Worm (Caenorhabditis elegans) whole organism, L4 larva: ENCODE measurements around the gene rbc-2.

Source experiments
- R02D3.7 ChIP-seq: fragments of 150-350 bp; sonication (generic microtip); optimal IDR thresholded peaks from 3 replicates; lab custom pipeline; 2014; ENCODE audit warnings: missing biosample characterization, missing genetic modification characterization
- T26A8.4 ChIP-seq: fragments of 200-800 bp; sonication (Bioruptor generic); IDR thresholded peaks from 2 replicates; pipeline ENCODE4 v1.3.6; 2022; ENCODE audit warnings: missing genetic modification characterization, missing compliant biosample characterization
- Y48G9A.11 ChIP-seq: fragments of 200-800 bp; sonication (Bioruptor generic); IDR thresholded peaks from 2 replicates; pipeline ENCODE4 v1.3.6; 2022; ENCODE audit warnings: missing genetic modification reagents, missing genetic modification characterization, missing compliant biosample characterization
- ZK546.5 ChIP-seq, 2 experiments: sonication (generic microtip); optimal IDR thresholded peaks; 2 replicates each; lab custom pipeline; 2017; ENCODE audit warnings: missing biosample characterization in 2 of 2, missing genetic modification characterization in 2 of 2
- aly-2 ChIP-seq: sonication (generic microtip); optimal IDR thresholded peaks from 2 replicates; lab custom pipeline; 2018; ENCODE audit warnings: missing biosample characterization, missing genetic modification characterization
- ceh-82 ChIP-seq: sonication (generic microtip); optimal IDR thresholded peaks from 2 replicates; lab custom pipeline; 2017; ENCODE audit warnings: missing biosample characterization, missing genetic modification characterization
- hlh-30 ChIP-seq: sonication (generic microtip); optimal IDR thresholded peaks from 2 replicates; lab custom pipeline; 2017; ENCODE audit warnings: antibody characterized with exemption, mild to moderate bottlenecking, missing genetic modification characterization, missing compliant biosample characterization; ENCODE audit not compliant: insufficient read depth
- lir-3 ChIP-seq: sonication (generic microtip); optimal IDR thresholded peaks from 2 replicates; lab custom pipeline; 2016; ENCODE audit warnings: mild to moderate bottlenecking, missing genetic modification characterization, missing compliant biosample characterization
- mxl-3 ChIP-seq: fragments of 200-800 bp; sonication (Bioruptor generic); optimal IDR thresholded peaks from 2 replicates; lab custom pipeline; 2018; ENCODE audit warnings: mild to moderate bottlenecking, missing genetic modification characterization, missing compliant biosample characterization
- nhr-25 ChIP-seq: sonication (generic microtip); optimal IDR thresholded peaks from 2 replicates; lab custom pipeline; 2017; ENCODE audit warnings: missing genetic modification characterization, mild to moderate bottlenecking, missing compliant biosample characterization, antibody characterized with exemption, moderate library complexity, borderline replicate concordance; ENCODE audit not compliant: insufficient read depth
- skn-1 ChIP-seq: fragments of 150-350 bp; optimal IDR thresholded peaks from 2 replicates; lab custom pipeline; 2014; ENCODE audit warnings: missing biosample characterization, missing genetic modification characterization

- TF ChIP-seq nhr-25 (tag; lab: Kevin White, UChicago) (no peak), Y48G9A.11 (GFP tag; lab: Robert Waterston, UW) (no peak), R02D3.7 (tag; lab: Kevin White, UChicago) (no peak), ceh-82 (tag; lab: Kevin White, UChicago) (no peak), mxl-3 (no peak), aly-2 (tag; lab: Kevin White, UChicago) (no peak), T26A8.4 (GFP tag; lab: Robert Waterston, UW) (no peak), ZK546.5 (tag; optimal IDR thresholded peaks at IDR 0.05; lab: Kevin White, UChicago) (no peak), lir-3 (tag; lab: Kevin White, UChicago) (no peak), skn-1 (tag; lab: Kevin White, UChicago) (no peak), hlh-30 (tag; lab: Kevin White, UChicago) (no peak)
Measured at ce11 chrIII:2560763-2561162, 32.3 kb upstream of the rbc-2 start.
